Worm (Caenorhabditis elegans): Measurements from ENCODE around the gene mrpl-20.

Gene mrpl-20

DNA sequence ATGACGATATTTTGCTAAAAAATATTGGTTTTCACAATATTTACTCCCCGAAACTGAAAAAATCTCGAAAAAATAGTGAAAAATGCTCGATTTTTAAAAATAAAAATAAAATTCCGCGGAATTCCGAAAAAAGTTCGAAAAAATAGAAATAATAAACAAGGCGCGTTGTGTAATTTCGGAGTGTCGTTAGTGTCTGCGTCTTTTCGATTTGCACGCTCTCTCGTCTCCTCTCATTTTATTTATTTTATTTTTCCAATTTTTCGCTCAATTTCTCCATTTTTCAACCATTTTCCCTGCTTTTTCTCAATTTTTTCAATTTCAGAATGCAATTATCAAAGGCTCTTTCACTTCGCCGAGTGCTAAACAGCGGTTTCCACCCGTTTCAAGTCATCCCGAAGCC lies at the start of gene mrpl-20:
mrpl-20 (plus strand) TSS at position 323 of the 400 bp plus-strand sequence.
- TF ChIP-seq unc-62 (GFP tag; optimal IDR thresholded peaks at IDR 0.05 in 1 of 2), result peak in 1 of 2 experiments; percentile 53
- no peak for TF ChIP-seq unc-62 (tag; optimal IDR thresholded peaks at IDR 0.05)
- TF ChIP-seq Y48G9A.11 (GFP tag; IDR thresholded peaks at IDR 0.05), result peak; percentile 94
- TF ChIP-seq php-3 (GFP tag; IDR thresholded peaks at IDR 0.05), result no peak
- no peak for TF ChIP-seq nhr-77 (tag; optimal IDR thresholded peaks at IDR 0.05)
- TF ChIP-seq pqm-1 (tag; optimal IDR thresholded peaks at IDR 0.05), result no peak
- peak; percentile 42 for TF ChIP-seq mes-2 (tag; optimal IDR thresholded peaks at IDR 0.05; ENCODE audit: poor library complexity, severe bottlenecking)
- no peak for TF ChIP-seq T26A8.4 (GFP tag; IDR thresholded peaks at IDR 0.05)
- TF ChIP-seq lsy-2 (tag; optimal IDR thresholded peaks at IDR 0.05), result peak in 1 of 2 experiments; percentile 29
- no peak for TF ChIP-seq nhr-237 (tag; optimal IDR thresholded peaks at IDR 0.05)
- no peak for TF ChIP-seq lin-15B (tag; optimal IDR thresholded peaks at IDR 0.05)
- no peak for TF ChIP-seq nhr-48 (tag; optimal IDR thresholded peaks at IDR 0.05)
- TF ChIP-seq T20F7.1 (GFP tag; optimal IDR thresholded peaks at IDR 0.05), result no peak
- TF ChIP-seq dmd-6 (GFP tag; IDR thresholded peaks at IDR 0.05), result no peak
- TF ChIP-seq duxl-1 (tag; optimal IDR thresholded peaks at IDR 0.05; ENCODE audit: poor library complexity), result no peak
- no peak for TF ChIP-seq nhr-111 (GFP tag; optimal IDR thresholded peaks at IDR 0.05)
- TF ChIP-seq lin-1 (GFP tag; IDR thresholded peaks at IDR 0.05), result no peak
- TF ChIP-seq mdl-1 (tag; optimal IDR thresholded peaks at IDR 0.05), result no peak
- no peak for TF ChIP-seq daf-12 (tag; optimal IDR thresholded peaks at IDR 0.05)
- TF ChIP-seq nhr-41 (GFP tag; IDR thresholded peaks at IDR 0.05), result no peak
- TF ChIP-seq aha-1 (tag), result peak; percentile 14
- TF ChIP-seq F44E2.7 (GFP tag; IDR thresholded peaks at IDR 0.05), result no peak
- TF ChIP-seq saeg-2 (GFP tag; IDR thresholded peaks at IDR 0.05), result no peak
- no peak for TF ChIP-seq zip-11 (GFP tag; IDR thresholded peaks at IDR 0.05)
- TF ChIP-seq nhr-6 (tag; optimal IDR thresholded peaks at IDR 0.05), result no peak
- peak; percentile 36 for TF ChIP-seq dpl-1 (GFP tag; optimal IDR thresholded peaks at IDR 0.05)
- peak; percentile 1 for TF ChIP-seq hlh-30 (tag; optimal IDR thresholded peaks at IDR 0.05; ENCODE audit: insufficient read depth)

DNA sequence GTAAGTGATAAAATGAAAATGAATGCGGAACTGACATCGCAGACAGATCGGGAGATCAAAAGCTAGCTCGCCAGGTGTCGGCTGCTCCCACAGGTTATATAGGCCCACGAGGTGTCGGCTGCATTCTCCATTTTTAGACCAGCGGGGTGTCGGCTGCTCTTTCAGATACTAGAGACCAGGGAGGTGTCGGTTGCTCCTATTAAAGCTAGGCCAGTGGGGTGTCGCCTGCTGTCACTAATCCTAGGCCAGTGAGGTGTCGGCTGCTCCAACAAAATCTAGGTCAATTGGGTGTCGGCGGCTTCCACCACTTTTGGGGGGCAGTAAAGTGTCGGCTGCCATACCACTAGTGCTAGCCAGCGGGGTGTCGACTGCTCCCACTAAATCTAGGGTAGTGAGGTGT lies 48.2 kb upstream of the mrpl-20 start:
- TF ChIP-seq F44E2.7 (GFP tag; IDR thresholded peaks at IDR 0.05) (0 out of 2 replicates have a peak, but pooled peaks have one; percentile 43), dmd-8 (GFP tag; IDR thresholded peaks at IDR 0.05) (peak; percentile 33; the same call in 1 of the 2 replicates), ztf-11 (tag; optimal IDR thresholded peaks at IDR 0.05) (no peak), set-16 (GFP tag; IDR thresholded peaks at IDR 0.05) (peak; percentile 64), D1046.2 (GFP tag; IDR thresholded peaks at IDR 0.05) (0 out of 2 replicates have a peak, but pooled peaks have one; percentile 21), lin-13 (GFP tag; optimal IDR thresholded peaks at IDR 0.05) (peak; percentile 3), zfp-3 (GFP tag; conservative IDR thresholded peaks at IDR 0.05) (no peak), Y105C5A.15 (GFP tag; IDR thresholded peaks at IDR 0.05) (no peak)

ce11 chrII:13290518-13291286 lies 47.4 kb upstream of the mrpl-20 start:
- TF ChIP-seq lin-39 (tag; optimal IDR thresholded peaks at IDR 0.05) (no peak), nhr-76 (tag; optimal IDR thresholded peaks at IDR 0.05) (no peak), lsy-2 (tag; optimal IDR thresholded peaks at IDR 0.05) (no peak), ceh-82 (tag; optimal IDR thresholded peaks at IDR 0.05) (no peak), nhr-28 (tag; optimal IDR thresholded peaks at IDR 0.05) (peak; percentile 17), arid-1 (GFP tag; conservative IDR thresholded peaks at IDR 0.05) (no peak), lin-29 (GFP tag; IDR thresholded peaks at IDR 0.05) (no peak), rbr-2 (tag; optimal IDR thresholded peaks at IDR 0.05) (no peak), nhr-11 (tag; optimal IDR thresholded peaks at IDR 0.05) (no peak), egl-43 (GFP tag; IDR thresholded peaks at IDR 0.05) (no peak), dve-1 (tag; optimal IDR thresholded peaks at IDR 0.05; ENCODE audit: insufficient read depth) (peak; percentile 2), Y5F2A.4 (GFP tag; optimal IDR thresholded peaks at IDR 0.05) (no peak), Y48G9A.11 (GFP tag; IDR thresholded peaks at IDR 0.05) (no peak), tag-97 (GFP tag; IDR thresholded peaks at IDR 0.05) (0 out of 2 replicates have a peak, but pooled peaks have one; percentile 8), php-3 (GFP tag; IDR thresholded peaks at IDR 0.05) (no peak), mxl-2 (GFP tag; conservative IDR thresholded peaks at IDR 0.05) (no peak), hif-1 (tag; optimal IDR thresholded peaks at IDR 0.05) (no peak), vab-7 (GFP tag; IDR thresholded peaks at IDR 0.05) (no peak), nhr-237 (tag; optimal IDR thresholded peaks at IDR 0.05) (no peak)
